Worm (Caenorhabditis elegans) whole organism, young adult: ENCODE measurements around the gene F53B7.7.

Experiments used
- B0035.1 ChIP-seq: sonication (generic microtip); optimal IDR thresholded peaks from 2 replicates; lab custom pipeline; 2016; ENCODE audit warnings: missing genetic modification characterization, mild to moderate bottlenecking, missing compliant biosample characterization, missing genotype, missing genetic modification reagents
- D2030.7 ChIP-seq: fragments of 200-800 bp; sonication (Bioruptor generic); IDR thresholded peaks from 2 replicates; pipeline ENCODE4 v1.3.6; 2022; ENCODE audit warnings: missing genetic modification reagents, missing genetic modification characterization, missing compliant biosample characterization
- F10E7.11 ChIP-seq: sonication (generic microtip); optimal IDR thresholded peaks from 2 replicates; lab custom pipeline; 2017; ENCODE audit warnings: mild to moderate bottlenecking, missing genetic modification characterization, moderate library complexity, missing compliant biosample characterization
- F39B2.1 ChIP-seq: fragments of 200-800 bp; sonication (Bioruptor generic); IDR thresholded peaks from 2 replicates; pipeline ENCODE4 v1.3.6; 2022; ENCODE audit warnings: missing genetic modification reagents, missing genetic modification characterization, missing compliant biosample characterization
- F49E8.2 ChIP-seq: sonication (generic microtip); optimal IDR thresholded peaks from 3 replicates; lab custom pipeline; 2017; ENCODE audit warnings: missing genetic modification characterization, mild to moderate bottlenecking, missing compliant biosample characterization, antibody characterized with exemption, moderate library complexity; ENCODE audit not compliant: insufficient read depth
- F55B11.4 ChIP-seq: sonication (generic microtip); optimal IDR thresholded peaks from 2 replicates; lab custom pipeline; 2016; ENCODE audit warnings: missing compliant biosample characterization, missing genetic modification characterization, borderline replicate concordance; ENCODE audit not compliant: insufficient read depth
- T07F8.4 ChIP-seq: sonication (generic microtip); optimal IDR thresholded peaks from 2 replicates; lab custom pipeline; 2016; ENCODE audit warnings: mild to moderate bottlenecking, missing genetic modification characterization, moderate library complexity, missing compliant biosample characterization
- Y53G8AR.9 ChIP-seq: fragments of 200-800 bp; sonication (Bioruptor generic); conservative IDR thresholded peaks from 2 replicates; pipeline ENCODE4 v1.3.6; 2022; ENCODE audit warnings: missing genetic modification reagents, missing genetic modification characterization, missing compliant biosample characterization
- Y56A3A.18 ChIP-seq: fragments of 200-800 bp; sonication (Bioruptor generic); IDR thresholded peaks from 2 replicates; pipeline ENCODE4 v1.3.6; 2022; ENCODE audit warnings: missing genetic modification reagents, missing genetic modification characterization, missing compliant biosample characterization
- Y79H2A.3 ChIP-seq: fragments of 200-800 bp; sonication (Bioruptor generic); conservative IDR thresholded peaks from 2 replicates; pipeline ENCODE4 v1.3.6; 2022; ENCODE audit warnings: missing genetic modification reagents, missing genetic modification characterization, missing compliant biosample characterization
- Y95B8A.8 ChIP-seq: fragments of 200-800 bp; sonication (Bioruptor generic); IDR thresholded peaks from 2 replicates; pipeline ENCODE4 v1.3.6; 2022; ENCODE audit warnings: missing genetic modification reagents, missing genetic modification characterization, missing compliant biosample characterization
- ZK185.1 ChIP-seq: sonication (generic microtip); optimal IDR thresholded peaks from 2 replicates; lab custom pipeline; 2016; ENCODE audit warnings: mild to moderate bottlenecking, missing genetic modification characterization, missing compliant biosample characterization; ENCODE audit not compliant: poor library complexity, severe bottlenecking
- ama-1 ChIP-seq, 3 experiments: fragments of 150-350 bp in 1 of 3; sonication (generic microtip) in 2 of 3; optimal IDR thresholded peaks; 2 replicates each; lab custom pipeline; 2014 to 2018; ENCODE audit warnings: missing biosample characterization in 2 of 3, missing genetic modification characterization in 2 of 3, missing genetic modification reagents in 2 of 3
- atf-7 ChIP-seq: sonication (generic microtip); optimal IDR thresholded peaks from 2 replicates; lab custom pipeline; 2017; ENCODE audit warnings: mild to moderate bottlenecking, missing genetic modification characterization, missing compliant biosample characterization
- athp-1 ChIP-seq: sonication (generic microtip); optimal IDR thresholded peaks from 2 replicates; lab custom pipeline; 2017; ENCODE audit warnings: mild to moderate bottlenecking, missing genetic modification characterization, missing compliant biosample characterization
- bed-1 ChIP-seq: fragments of 200-800 bp; sonication (Bioruptor generic); IDR thresholded peaks from 2 replicates; pipeline ENCODE4 v1.3.6; 2022; ENCODE audit warnings: missing genetic modification reagents, missing genetic modification characterization, missing compliant biosample characterization
- ccch-3 ChIP-seq: fragments of 200-800 bp; sonication (Bioruptor generic); optimal IDR thresholded peaks from 2 replicates; lab custom pipeline; 2018; ENCODE audit warnings: mild to moderate bottlenecking, missing genetic modification characterization, missing compliant biosample characterization
- ceh-100 ChIP-seq: fragments of 200-800 bp; sonication (Bioruptor generic); IDR thresholded peaks from 2 replicates; pipeline ENCODE4 v1.3.6; 2022; ENCODE audit warnings: missing genetic modification reagents, missing genetic modification characterization, missing compliant biosample characterization
- ceh-40 ChIP-seq: fragments of 200-800 bp; sonication (Bioruptor generic); IDR thresholded peaks from 2 replicates; pipeline ENCODE4 v1.3.6; 2022; ENCODE audit warnings: missing genetic modification characterization, missing compliant biosample characterization
- dpl-1 ChIP-seq: fragments of 150-350 bp; optimal IDR thresholded peaks from 2 replicates; lab custom pipeline; 2014; ENCODE audit warnings: missing biosample characterization, missing genetic modification reagents, missing genetic modification characterization
- egl-44 ChIP-seq: fragments of 200-800 bp; sonication (Bioruptor generic); IDR thresholded peaks from 2 replicates; pipeline ENCODE4 v1.3.6; 2022; ENCODE audit warnings: missing genetic modification reagents, missing genetic modification characterization, missing compliant biosample characterization
- ekl-4 ChIP-seq: fragments of 200-800 bp; sonication (Bioruptor generic); IDR thresholded peaks from 2 replicates; pipeline ENCODE4 v1.3.6; 2022; ENCODE audit warnings: missing genetic modification reagents, missing genetic modification characterization, missing compliant biosample characterization
- him-1 ChIP-seq: sonication (generic microtip); optimal IDR thresholded peaks from 2 replicates; lab custom pipeline; 2016; ENCODE audit warnings: missing genotype, missing genetic modification reagents, missing genetic modification characterization, missing compliant biosample characterization
- hrde-1 ChIP-seq: sonication (generic microtip); optimal IDR thresholded peaks from 2 replicates; lab custom pipeline; 2016; ENCODE audit warnings: missing genetic modification characterization, mild to moderate bottlenecking, missing compliant biosample characterization, moderate library complexity, missing genotype, missing genetic modification reagents, borderline replicate concordance
- lin-26 ChIP-seq: fragments of 200-800 bp; sonication (Bioruptor generic); IDR thresholded peaks from 2 replicates; pipeline ENCODE4 v1.3.6; 2022; ENCODE audit warnings: missing genetic modification reagents, missing genetic modification characterization, missing compliant biosample characterization
- lin-54 ChIP-seq: fragments of 200-800 bp; sonication (Bioruptor generic); optimal IDR thresholded peaks from 2 replicates; lab custom pipeline; 2018; ENCODE audit warnings: mild to moderate bottlenecking, missing genetic modification characterization, missing compliant biosample characterization
- madf-6 ChIP-seq: fragments of 200-800 bp; sonication (Bioruptor generic); IDR thresholded peaks from 2 replicates; pipeline ENCODE4 v1.3.6; 2022; ENCODE audit warnings: missing genetic modification reagents, missing genetic modification characterization, missing compliant biosample characterization
- mcd-1 ChIP-seq: fragments of 200-800 bp; sonication (Bioruptor generic); IDR thresholded peaks from 2 replicates; pipeline ENCODE4 v1.3.6; 2022; ENCODE audit warnings: missing genetic modification reagents, missing genetic modification characterization, missing compliant biosample characterization
- nfyb-1 ChIP-seq: fragments of 200-800 bp; sonication (Bioruptor generic); IDR thresholded peaks from 2 replicates; pipeline ENCODE4 v1.3.6; 2022; ENCODE audit warnings: missing genetic modification reagents, missing genetic modification characterization, missing compliant biosample characterization
- nhr-120 ChIP-seq: fragments of 200-800 bp; sonication (Bioruptor generic); IDR thresholded peaks from 2 replicates; pipeline ENCODE4 v1.3.6; 2022; ENCODE audit warnings: missing genetic modification characterization, missing compliant biosample characterization
- pha-4 ChIP-seq: fragments of 150-350 bp; sonication (generic microtip); optimal IDR thresholded peaks from 2 replicates; lab custom pipeline; 2014; ENCODE audit warnings: missing biosample characterization, missing genetic modification reagents, missing genetic modification characterization
- rcor-1 ChIP-seq: fragments of 200-800 bp; sonication (Bioruptor generic); IDR thresholded peaks from 2 replicates; pipeline ENCODE4 v1.3.6; 2022; ENCODE audit warnings: missing genetic modification reagents, missing genetic modification characterization, missing compliant biosample characterization
- repo-1 ChIP-seq: sonication (generic microtip); optimal IDR thresholded peaks from 2 replicates; lab custom pipeline; 2017; ENCODE audit warnings: mild to moderate bottlenecking, missing genetic modification characterization, missing compliant biosample characterization
- rpc-1 ChIP-seq, 2 experiments: fragments of 150-350 bp in 1 of 2; sonication (generic microtip) in 1 of 2; optimal IDR thresholded peaks; 2 replicates each; lab custom pipeline; 2014 to 2018; ENCODE audit warnings: missing biosample characterization in 1 of 2, missing genetic modification characterization in 1 of 2, missing genetic modification reagents in 1 of 2, missing genotype in 1 of 2
- snpc-4 ChIP-seq, 5 experiments: fragments of 150-350 bp in 1 of 5; sonication (generic microtip) in 4 of 5; optimal IDR thresholded peaks; 2 replicates each; lab custom pipeline; 2014 to 2018; ENCODE audit warnings: missing genetic modification characterization in 5 of 5, missing biosample characterization in 3 of 5, antibody characterized with exemption in 2 of 5, mild to moderate bottlenecking in 2 of 5, missing compliant biosample characterization in 2 of 5, missing genotype in 2 of 5, moderate library complexity in 2 of 5, missing genetic modification reagents in 1 of 5
- sptf-2 ChIP-seq: fragments of 200-800 bp; sonication (Bioruptor generic); optimal IDR thresholded peaks from 2 replicates; lab custom pipeline; 2018; ENCODE audit warnings: mild to moderate bottlenecking, missing genetic modification characterization, missing compliant biosample characterization
- tbp1 ChIP-seq: fragments of 200-800 bp; sonication (Bioruptor generic); optimal IDR thresholded peaks from 2 replicates; lab custom pipeline; 2018; ENCODE audit warnings: mild to moderate bottlenecking, missing genetic modification characterization, missing compliant biosample characterization
- tlf-1 ChIP-seq: fragments of 200-800 bp; sonication (Bioruptor generic); optimal IDR thresholded peaks from 2 replicates; lab custom pipeline; 2018; ENCODE audit warnings: mild to moderate bottlenecking, missing genetic modification characterization, missing compliant biosample characterization
- unc-62 ChIP-seq: fragments of 150-350 bp; optimal IDR thresholded peaks from 2 replicates; lab custom pipeline; 2014; ENCODE audit warnings: missing biosample characterization, missing genetic modification reagents, missing genetic modification characterization
- xnd-1 ChIP-seq: sonication (generic microtip); optimal IDR thresholded peaks from 2 replicates; lab custom pipeline; 2016; ENCODE audit warnings: missing genotype, missing genetic modification reagents, missing genetic modification characterization, missing compliant biosample characterization
- zim-3 ChIP-seq: sonication (generic microtip); optimal IDR thresholded peaks from 2 replicates; lab custom pipeline; 2017; ENCODE audit warnings: mild to moderate bottlenecking, missing genetic modification characterization, moderate library complexity, missing compliant biosample characterization
- ztf-22 ChIP-seq: fragments of 200-800 bp; sonication (Bioruptor generic); optimal IDR thresholded peaks from 2 replicates; lab custom pipeline; 2018; ENCODE audit warnings: mild to moderate bottlenecking, missing genetic modification characterization, moderate library complexity, missing compliant biosample characterization
- ztf-25 ChIP-seq: fragments of 200-800 bp; sonication (Bioruptor generic); IDR thresholded peaks from 2 replicates; pipeline ENCODE4 v1.3.6; 2022; ENCODE audit warnings: missing genetic modification reagents, missing genetic modification characterization, missing compliant biosample characterization

Gene F53B7.7

DNA sequence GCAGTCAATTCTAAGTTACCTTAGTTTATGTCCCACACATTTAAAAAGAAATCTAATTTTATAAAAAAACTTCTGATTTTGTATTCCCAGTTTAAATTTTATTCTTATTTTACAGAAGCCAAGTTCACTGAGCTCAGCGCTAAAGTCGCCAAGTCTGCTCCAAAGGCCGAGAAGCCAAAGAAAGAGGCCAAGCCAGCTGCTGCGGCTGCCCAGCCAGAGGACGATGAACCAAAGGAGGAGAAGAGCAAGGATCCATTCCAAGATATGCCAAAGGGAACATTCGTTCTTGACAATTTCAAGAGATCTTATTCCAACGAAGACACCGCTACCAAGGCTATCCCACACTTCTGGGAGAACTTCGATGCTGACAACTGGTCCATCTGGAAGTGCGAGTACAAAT lies 32.0 kb upstream of the F53B7.7 start (continued):
- TF ChIP-seq sptf-2 (GFP tag; lab: Kevin White, UChicago), result no peak
- TF ChIP-seq ztf-25, result no peak
- TF ChIP-seq Y79H2A.3 (GFP tag; lab: Robert Waterston, UW), result no peak
- no peak for TF ChIP-seq B0035.1 (tag; lab: Kevin White, UChicago)
- TF ChIP-seq F55B11.4, result no peak
- TF ChIP-seq repo-1, result peak; percentile 8
- no peak for TF ChIP-seq F10E7.11 (tag; lab: Kevin White, UChicago)
- no peak for TF ChIP-seq egl-44 (GFP tag; lab: Robert Waterston, UW)
- peak; percentile 56 for TF ChIP-seq mcd-1
- no peak for TF ChIP-seq Y56A3A.18
- no peak for TF ChIP-seq rpc-1 (optimal IDR thresholded peaks at IDR 0.05; lab: Kevin White, UChicago)
- no peak for TF ChIP-seq rpc-1 (tag; optimal IDR thresholded peaks at IDR 0.05; lab: Kevin White, UChicago)

- no peak for TF ChIP-seq ccch-3 (GFP tag; lab: Kevin White, UChicago)
- TF ChIP-seq xnd-1 (tag; lab: Kevin White, UChicago), result no peak
- peak; percentile 50 for TF ChIP-seq tlf-1 (GFP tag; lab: Kevin White, UChicago)
- peak; percentile 52; the same call in 1 of the 2 replicates for TF ChIP-seq nfyb-1 (GFP tag; lab: Robert Waterston, UW)
- TF ChIP-seq rcor-1 (GFP tag; lab: Robert Waterston, UW), result no peak
- peak; percentile 39; the same call in 1 of the 2 replicates for TF ChIP-seq Y56A3A.18
- 0 out of 2 replicates have a peak, but pooled peaks have one; percentile 26 for TF ChIP-seq ekl-4 (GFP tag; lab: Robert Waterston, UW)
- TF ChIP-seq ztf-22, result peak; percentile 41
- TF ChIP-seq lin-26 (GFP tag; lab: Robert Waterston, UW), result peak; percentile 17; the same call in 1 of the 2 replicates
- peak; percentile 38 for TF ChIP-seq T07F8.4 (tag; lab: Kevin White, UChicago)
- TF ChIP-seq repo-1, result peak; percentile 74
- TF ChIP-seq athp-1 (tag; lab: Kevin White, UChicago), result peak; percentile 24
- TF ChIP-seq F49E8.2 (tag; lab: Kevin White, UChicago), result peak; percentile 83
- no peak for TF ChIP-seq Y79H2A.3 (GFP tag; lab: Robert Waterston, UW)
- TF ChIP-seq atf-7 (tag; lab: Kevin White, UChicago), result peak; percentile 78
- peak; percentile 89 for TF ChIP-seq pha-4 (tag; lab: Kevin White, UChicago)
- TF ChIP-seq ceh-100 (GFP tag; lab: Robert Waterston, UW), result 0 out of 2 replicates have a peak, but pooled peaks have one; percentile 18
- TF ChIP-seq Y95B8A.8 (GFP tag; lab: Robert Waterston, UW), result peak; percentile 37; the same call in 1 of the 2 replicates
- TF ChIP-seq dpl-1 (GFP tag; lab: Kevin White, UChicago), result no peak
- 0 out of 2 replicates have a peak, but pooled peaks have one; percentile 10 for TF ChIP-seq nhr-120 (GFP tag; lab: Robert Waterston, UW)
- peak; percentile 22; the same call in 1 of the 2 replicates for TF ChIP-seq mcd-1
- TF ChIP-seq him-1 (tag; lab: Kevin White, UChicago), result peak; percentile 76
- no peak for TF ChIP-seq tbp1 (GFP tag; lab: Kevin White, UChicago)
- TF ChIP-seq madf-6 (GFP tag; lab: Robert Waterston, UW), result peak; percentile 69
- peak; percentile 43 for TF ChIP-seq hrde-1 (tag; lab: Kevin White, UChicago)
- no peak for TF ChIP-seq zim-3
- no peak for TF ChIP-seq snpc-4 (GFP tag; optimal IDR thresholded peaks at IDR 0.05; lab: Kevin White, UChicago)
- TF ChIP-seq snpc-4 (tag; optimal IDR thresholded peaks at IDR 0.05; lab: Kevin White, UChicago), result peak in 1 of 4 experiments; percentile 51
- no peak for TF ChIP-seq bed-1
- TF ChIP-seq Y53G8AR.9 (GFP tag; lab: Robert Waterston, UW), result 0 out of 2 replicates have a peak, but pooled peaks have one; percentile 66
- TF ChIP-seq unc-62, result peak; percentile 92
- peak; percentile 47 for TF ChIP-seq lin-54 (GFP tag; lab: Kevin White, UChicago)
- TF ChIP-seq F39B2.1 (GFP tag; lab: Robert Waterston, UW), result peak; percentile 56; the same call in 1 of the 2 replicates
- TF ChIP-seq ZK185.1 (tag; lab: Kevin White, UChicago), result peak; percentile 27
- 0 out of 2 replicates have a peak, but pooled peaks have one; percentile 11 for TF ChIP-seq D2030.7 (GFP tag; lab: Robert Waterston, UW)
- TF ChIP-seq ceh-40 (GFP tag; lab: Robert Waterston, UW), result no peak
- TF ChIP-seq ama-1 (optimal IDR thresholded peaks at IDR 0.05; lab: Kevin White, UChicago), result no peak
- TF ChIP-seq ama-1 (GFP tag; optimal IDR thresholded peaks at IDR 0.05; lab: Kevin White, UChicago), result peak in 1 of 2 experiments; percentile 92
These were observed 31.2 kb upstream of the F53B7.7 start for ce11 chrV:10967594-10968273.
